Worm (Caenorhabditis elegans): ENCODE data around the gene srap-1.

Gene srap-1

DNA sequence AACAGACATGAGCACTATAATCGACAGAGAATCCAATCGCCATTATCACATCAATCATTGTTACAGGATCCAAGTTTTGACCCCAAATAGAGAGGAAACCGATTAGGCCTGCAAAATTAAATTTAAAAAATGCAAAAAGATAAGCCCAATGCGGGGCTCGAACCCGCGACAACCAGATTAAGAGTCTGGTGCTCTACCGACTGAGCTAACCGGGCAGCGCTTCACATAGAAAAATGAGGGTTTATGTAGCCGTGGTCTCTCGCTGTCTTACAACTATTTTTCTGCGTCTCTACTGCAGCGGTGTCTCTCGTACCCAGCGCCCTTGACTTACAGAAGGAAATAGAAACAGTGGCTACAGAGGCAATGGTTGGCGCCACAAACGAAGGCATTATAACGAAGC is 45.4 kb upstream of the srap-1 start (continued):
- TF ChIP-seq hlh-15 (tag; optimal IDR thresholded peaks at IDR 0.05) (no peak), gmeb-2 (tag; optimal IDR thresholded peaks at IDR 0.05) (peak; percentile 27), nfya-1 (tag; optimal IDR thresholded peaks at IDR 0.05) (peak; percentile 21), zip-5 (tag; optimal IDR thresholded peaks at IDR 0.05) (no peak), madf-2 (tag; optimal IDR thresholded peaks at IDR 0.05) (peak; percentile 25), ceh-48 (tag; optimal IDR thresholded peaks at IDR 0.05) (peak; percentile 26)

ce11 chrII:11161675-11162074 is 41.3 kb upstream of the srap-1 start:
- TF ChIP-seq gmeb-2 (tag; optimal IDR thresholded peaks at IDR 0.05), result no peak
- no peak for TF ChIP-seq unc-42 (tag; optimal IDR thresholded peaks at IDR 0.05)
- no peak for TF ChIP-seq ceh-18 (tag; optimal IDR thresholded peaks at IDR 0.05)
- no peak for TF ChIP-seq hlh-8 (tag; optimal IDR thresholded peaks at IDR 0.05)
- TF ChIP-seq ceh-2 (tag; optimal IDR thresholded peaks at IDR 0.05), result no peak
- no peak for TF ChIP-seq sox-4 (tag; optimal IDR thresholded peaks at IDR 0.05)
- no peak for TF ChIP-seq ceh-30 (tag; optimal IDR thresholded peaks at IDR 0.05)
- TF ChIP-seq npax-4 (tag; optimal IDR thresholded peaks at IDR 0.05), result no peak

DNA sequence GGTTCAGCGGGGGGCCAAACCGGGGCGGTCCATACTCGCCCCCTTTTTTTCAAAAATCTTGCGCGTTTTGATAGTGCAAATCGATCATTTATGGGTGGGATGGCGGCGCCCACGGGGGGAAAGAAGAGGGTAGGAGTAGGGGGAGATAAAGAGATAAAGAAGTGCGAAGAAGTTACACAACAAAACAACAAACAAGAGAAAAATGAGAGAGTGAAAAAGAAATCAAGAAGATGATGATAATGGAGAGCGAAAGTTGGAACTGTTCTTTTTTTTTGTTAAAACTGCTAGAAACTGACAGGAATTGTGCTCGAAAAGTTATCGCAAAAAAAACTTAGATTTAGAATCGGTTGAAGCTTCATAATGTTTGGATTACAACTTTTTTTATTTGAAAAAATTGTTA is 40.6 kb upstream of the srap-1 start, which contains the start of gene ptr-13:
Gene ptr-13 (minus strand): TSS at position 92 of the 400 bp plus-strand sequence.
- no peak for TF ChIP-seq dmd-4 (tag; optimal IDR thresholded peaks at IDR 0.05; ENCODE audit: borderline replicate concordance)

DNA sequence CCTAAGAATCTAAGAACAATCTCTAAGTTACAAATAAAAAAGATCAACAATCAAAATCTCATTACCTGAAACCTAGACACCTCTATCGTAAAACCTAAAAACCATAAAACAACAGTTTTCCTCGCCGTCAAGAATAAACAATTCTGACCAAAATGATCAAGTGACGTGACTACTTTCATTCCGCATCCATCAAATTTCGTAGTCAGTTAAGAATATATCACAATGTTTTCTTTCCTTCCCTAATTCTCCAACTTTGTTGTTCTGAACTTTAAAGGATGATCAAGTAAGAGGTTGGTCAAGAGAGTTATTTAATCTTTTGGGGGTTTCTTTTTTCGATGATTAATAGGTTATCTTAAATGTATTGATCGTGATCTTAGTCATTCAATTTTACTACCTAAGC is 39.7 kb upstream of the srap-1 start:
- TF ChIP-seq ceh-2 (tag; optimal IDR thresholded peaks at IDR 0.05), result no peak
- no peak for TF ChIP-seq hlh-8 (tag; optimal IDR thresholded peaks at IDR 0.05)
- no peak for TF ChIP-seq rnt-1 (tag; optimal IDR thresholded peaks at IDR 0.05)
- no peak for TF ChIP-seq ets-4 (tag; optimal IDR thresholded peaks at IDR 0.05)
- TF ChIP-seq ceh-14 (tag; optimal IDR thresholded peaks at IDR 0.05), result no peak
- no peak for TF ChIP-seq syd-9 (tag; optimal IDR thresholded peaks at IDR 0.05)
- TF ChIP-seq lin-11 (tag; optimal IDR thresholded peaks at IDR 0.05), result no peak
- no peak for TF ChIP-seq ceh-22 (tag; optimal IDR thresholded peaks at IDR 0.05)
- TF ChIP-seq K09A11.1 (tag; optimal IDR thresholded peaks at IDR 0.05; ENCODE audit: insufficient read depth), result no peak
- TF ChIP-seq zip-5 (tag; optimal IDR thresholded peaks at IDR 0.05), result no peak
- no peak for TF ChIP-seq unc-42 (tag; optimal IDR thresholded peaks at IDR 0.05)

- TF ChIP-seq unc-42 (tag; optimal IDR thresholded peaks at IDR 0.05) (peak; percentile 18), nfya-1 (tag; optimal IDR thresholded peaks at IDR 0.05) (peak; percentile 7), hlh-8 (tag; optimal IDR thresholded peaks at IDR 0.05) (no peak), ceh-48 (tag; optimal IDR thresholded peaks at IDR 0.05) (peak; percentile 49), fax-1 (tag; optimal IDR thresholded peaks at IDR 0.05) (no peak)
Observed at ce11 chrII:11166414-11166813, 36.6 kb upstream of the srap-1 start.

DNA sequence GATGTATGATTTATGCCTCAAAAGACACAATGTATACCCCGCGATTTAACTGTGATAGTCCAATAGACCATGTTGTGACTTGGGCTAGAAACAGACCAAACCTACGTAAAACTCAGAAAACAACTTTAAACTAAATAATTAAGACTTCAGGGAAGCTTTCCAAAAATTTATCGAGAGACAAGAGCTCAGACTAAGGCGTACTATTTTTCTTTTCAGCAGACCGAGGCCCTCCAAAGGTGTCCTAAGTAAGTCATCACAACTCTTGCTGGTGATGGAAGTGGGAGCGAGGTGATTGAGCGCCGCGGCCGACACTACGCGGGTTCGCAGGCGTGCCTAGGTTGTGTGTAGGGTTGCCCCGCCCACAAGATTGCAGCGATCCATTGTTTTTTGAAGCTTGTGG is 36.0 kb upstream of the srap-1 start:
- TF ChIP-seq C08G9.2 (tag; optimal IDR thresholded peaks at IDR 0.05) (peak; percentile 18), zip-5 (tag; optimal IDR thresholded peaks at IDR 0.05) (no peak), ama-1 (optimal IDR thresholded peaks at IDR 0.05) (peak; percentile 68), ceh-34 (tag; optimal IDR thresholded peaks at IDR 0.05) (no peak), npax-4 (tag; optimal IDR thresholded peaks at IDR 0.05) (no peak), K02D7.2 (tag; optimal IDR thresholded peaks at IDR 0.05) (no peak), rnt-1 (tag; optimal IDR thresholded peaks at IDR 0.05) (no peak), nfya-1 (tag; optimal IDR thresholded peaks at IDR 0.05) (no peak), ahr-1 (tag; optimal IDR thresholded peaks at IDR 0.05) (no peak), pha-4 (tag; optimal IDR thresholded peaks at IDR 0.05) (no peak)

DNA sequence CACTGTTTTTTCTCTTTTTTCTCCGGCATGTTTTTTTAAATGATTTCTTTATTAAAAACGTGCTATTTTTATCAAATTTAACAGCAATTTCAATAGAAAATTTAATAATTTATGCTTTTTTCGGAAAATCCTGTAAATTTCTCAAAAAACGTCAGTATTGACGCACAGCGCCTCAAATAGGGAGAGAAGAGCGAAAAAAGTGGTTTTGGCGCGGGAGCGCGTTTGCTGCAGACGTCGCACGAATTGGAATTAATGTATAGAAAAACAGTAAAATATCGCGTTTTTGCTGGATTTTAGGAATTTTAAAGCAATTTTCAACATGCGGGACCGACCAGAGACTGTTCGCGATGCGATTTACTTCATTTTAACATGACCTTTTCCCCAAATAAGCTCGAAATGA is 34.1 kb upstream of the srap-1 start:
- TF ChIP-seq ceh-31 (tag; optimal IDR thresholded peaks at IDR 0.05), result peak; percentile 13

- no peak for TF ChIP-seq pat-9 (tag; optimal IDR thresholded peaks at IDR 0.05)
- TF ChIP-seq pag-3 (tag; optimal IDR thresholded peaks at IDR 0.05; ENCODE audit: borderline replicate concordance), result no peak
- TF ChIP-seq unc-86 (tag; optimal IDR thresholded peaks at IDR 0.05), result no peak
- no peak for TF ChIP-seq pax-1 (tag; optimal IDR thresholded peaks at IDR 0.05)
- TF ChIP-seq sox-4 (tag; optimal IDR thresholded peaks at IDR 0.05), result no peak
- TF ChIP-seq K02D7.2 (tag; optimal IDR thresholded peaks at IDR 0.05), result no peak
- TF ChIP-seq ceh-34 (tag; optimal IDR thresholded peaks at IDR 0.05), result no peak
- TF ChIP-seq odd-2 (tag; optimal IDR thresholded peaks at IDR 0.05), result no peak
- TF ChIP-seq hlh-15 (tag; optimal IDR thresholded peaks at IDR 0.05), result no peak
Observed at ce11 chrII:11175347-11175746, 27.7 kb upstream of the srap-1 start.

Data from whole organism, late embryonic.